Fruit fly (Drosophila melanogaster) whole organism: Measurements from ENCODE around the gene janB.

Source experiments
- CG8478 ChIP-seq: fragments of >200 bp; optimal IDR thresholded peaks from 2 replicates; lab custom pipeline; 2018; ENCODE audit warnings: inconsistent platforms
- psq ChIP-seq: fragments of >200 bp; optimal IDR thresholded peaks from 2 replicates; lab custom pipeline; 2017
- usp ChIP-seq: fragments of >200 bp; optimal IDR thresholded peaks from 2 replicates; lab custom pipeline; 2017; ENCODE audit warnings: missing biosample characterization, missing genetic modification characterization, mixed read lengths

dm6 chr3R:30038628-30039027 lies at the start of gene janB:
- TF ChIP-seq usp (GFP tag; lab: Kevin White, UChicago) (no peak), CG8478 (lab: Kevin White, UChicago) (no peak), psq (lab: Kevin White, UChicago) (no peak)
